Fruit fly (Drosophila melanogaster) whole organism: ENCODE data around the gene CG34171.

ENCODE experiments used
- CG8478 ChIP-seq: fragments of >200 bp; optimal IDR thresholded peaks from 2 replicates; lab custom pipeline; 2018; ENCODE audit warnings: inconsistent platforms
- Dll ChIP-seq: fragments of >200 bp; optimal IDR thresholded peaks from 2 replicates; lab custom pipeline; 2017
- EcR ChIP-seq, 2 experiments: fragments of >200 bp; optimal IDR thresholded peaks; 2 replicates each; lab custom pipeline; 2017; ENCODE audit warnings: missing biosample characterization in 2 of 2, missing genetic modification characterization in 2 of 2, missing genetic modification reagents in 2 of 2
- pan ChIP-seq: fragments of >200 bp; optimal IDR thresholded peaks from 2 replicates; lab custom pipeline; 2017
- psq ChIP-seq: fragments of >200 bp; optimal IDR thresholded peaks from 2 replicates; lab custom pipeline; 2017
- usp ChIP-seq: fragments of >200 bp; optimal IDR thresholded peaks from 2 replicates; lab custom pipeline; 2017; ENCODE audit warnings: missing biosample characterization, missing genetic modification characterization, mixed read lengths

DNA sequence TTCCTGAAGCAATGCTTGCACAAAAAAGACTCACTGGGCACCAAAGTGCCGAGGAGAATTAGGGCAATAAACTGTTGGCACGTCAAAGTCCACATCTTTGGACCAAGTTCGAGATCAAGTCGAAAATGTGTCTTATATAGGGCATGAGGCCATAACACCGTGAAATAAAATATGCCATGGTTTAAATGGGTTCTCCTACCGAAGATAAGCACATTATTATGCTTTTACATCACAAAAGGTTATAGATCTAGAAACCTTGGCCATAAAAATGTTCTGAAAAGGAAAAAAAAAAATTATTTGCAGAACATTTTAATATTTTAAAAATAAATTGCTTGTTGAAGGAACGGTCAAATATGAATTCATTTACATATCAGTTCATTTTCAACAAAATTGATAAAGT, 19.5 kb upstream of the CG34171 start, which contains the start of gene Acp36DE:
- TF ChIP-seq psq (no peak), usp (GFP tag; lab: Kevin White, UChicago) (no peak), EcR (GFP tag; optimal IDR thresholded peaks at IDR 0.05; lab: Kevin White, UChicago) (no peak), CG8478 (lab: Kevin White, UChicago) (no peak), pan (lab: Kevin White, UChicago) (no peak), Dll (lab: Kevin White, UChicago) (no peak)
